Fruit fly (Drosophila melanogaster) whole organism, embryonic: ENCODE measurements around the gene CG14342.

Source experiments
- Awh ChIP-seq: fragments of 200-800 bp; sonication (Bioruptor generic); IDR thresholded peaks from 2 replicates; pipeline ENCODE4, ENCODE4 v1.3.6; 2022; ENCODE audit warnings: missing biosample characterization, missing genetic modification characterization
- CG10147 ChIP-seq: fragments of 200-800 bp; sonication (Bioruptor generic); optimal IDR thresholded peaks from 2 replicates; lab custom pipeline; 2019; ENCODE audit warnings: missing biosample characterization, mild to moderate bottlenecking, missing genetic modification characterization, moderate library complexity
- CG11456 ChIP-seq: fragments of 200-800 bp; sonication (Bioruptor generic); IDR thresholded peaks from 3 replicates; pipeline ENCODE4 v1.3.6; 2022; ENCODE audit warnings: missing biosample characterization, missing genetic modification characterization
- CG13624 ChIP-seq: fragments of 200-800 bp; sonication (Bioruptor generic); optimal IDR thresholded peaks from 2 replicates; lab custom pipeline; 2016; ENCODE audit warnings: missing biosample characterization, missing genetic modification characterization
- CG17328 ChIP-seq: fragments of 200-800 bp; sonication (Bioruptor generic); IDR thresholded peaks from 2 replicates; pipeline ENCODE4 v1.3.6; 2022; ENCODE audit warnings: missing biosample characterization, missing genetic modification characterization
- CG17359 ChIP-seq: fragments of 200-800 bp; sonication (Bioruptor generic); optimal IDR thresholded peaks from 3 replicates; lab custom pipeline; 2018; ENCODE audit warnings: missing biosample characterization, mild to moderate bottlenecking, missing genetic modification characterization, moderate library complexity
- CG18262 ChIP-seq: fragments of 200-800 bp; optimal IDR thresholded peaks from 3 replicates; lab custom pipeline; 2019; ENCODE audit warnings: missing biosample characterization, mild to moderate bottlenecking, missing genetic modification characterization, moderate library complexity
- CG1832 ChIP-seq: fragments of 200-800 bp; sonication (Bioruptor generic); optimal IDR thresholded peaks from 2 replicates; lab custom pipeline; 2017; ENCODE audit warnings: missing biosample characterization, mild to moderate bottlenecking, missing genetic modification characterization, inconsistent platforms
- CG31224 ChIP-seq: fragments of 200-800 bp; sonication (Bioruptor generic); IDR thresholded peaks from 2 replicates; pipeline ENCODE4 v1.3.6; 2022; ENCODE audit warnings: missing biosample characterization, missing genetic modification characterization
- CG3995 ChIP-seq: fragments of 200-800 bp; sonication (Bioruptor generic); optimal IDR thresholded peaks from 3 replicates; lab custom pipeline; 2016; ENCODE audit warnings: missing biosample characterization, missing genetic modification characterization
- CG43689 ChIP-seq: fragments of 200-800 bp; sonication (Bioruptor generic); IDR thresholded peaks from 2 replicates; pipeline ENCODE4 v1.3.6; 2022; ENCODE audit warnings: missing biosample characterization, missing genetic modification characterization
- CG4404 ChIP-seq: fragments of 200-800 bp; sonication (Bioruptor generic); IDR thresholded peaks from 2 replicates; pipeline ENCODE4 v1.3.6; 2022; ENCODE audit warnings: missing biosample characterization, missing genetic modification characterization
- CG6175 ChIP-seq: fragments of 200-800 bp; sonication (Bioruptor generic); IDR thresholded peaks from 3 replicates; pipeline ENCODE4 v1.3.6; 2022; ENCODE audit warnings: missing biosample characterization, missing genetic modification characterization
- CG6683 ChIP-seq: fragments of 200-800 bp; sonication (Bioruptor generic); optimal IDR thresholded peaks from 2 replicates; lab custom pipeline; 2017; ENCODE audit warnings: missing biosample characterization, mild to moderate bottlenecking, missing genetic modification characterization, missing genetic modification reagents
- CG6689 ChIP-seq: fragments of 200-800 bp; sonication (Bioruptor generic); IDR thresholded peaks from 2 replicates; pipeline ENCODE4 v1.3.6; 2022; ENCODE audit warnings: missing biosample characterization, missing genetic modification characterization
- CG7357 ChIP-seq: fragments of 200-800 bp; sonication (Bioruptor generic); IDR thresholded peaks from 3 replicates; pipeline ENCODE4 v1.3.6; 2022; ENCODE audit warnings: missing biosample characterization, missing genetic modification characterization
- CG7839 ChIP-seq: fragments of 200-800 bp; sonication (Bioruptor generic); optimal IDR thresholded peaks from 3 replicates; lab custom pipeline; 2018; ENCODE audit warnings: missing biosample characterization, mild to moderate bottlenecking, missing genetic modification characterization, moderate library complexity
- CG7987 ChIP-seq: fragments of 200-800 bp; sonication (Bioruptor generic); optimal IDR thresholded peaks from 2 replicates; lab custom pipeline; 2018; ENCODE audit warnings: missing biosample characterization, mild to moderate bottlenecking, missing genetic modification characterization, moderate library complexity
- CG9727 ChIP-seq: fragments of 200-800 bp; sonication (Bioruptor generic); optimal IDR thresholded peaks from 3 replicates; lab custom pipeline; 2017; ENCODE audit warnings: missing biosample characterization, mild to moderate bottlenecking, missing genetic modification characterization
- CG9876 ChIP-seq: fragments of 200-800 bp; sonication (Bioruptor generic); optimal IDR thresholded peaks from 2 replicates; lab custom pipeline; 2016; ENCODE audit warnings: missing biosample characterization, missing genetic modification characterization
- CHES-1-like ChIP-seq: fragments of 200-800 bp; sonication (Bioruptor generic); optimal IDR thresholded peaks from 2 replicates; lab custom pipeline; 2016; ENCODE audit warnings: missing biosample characterization, missing genetic modification characterization
- CTCF ChIP-seq: fragments of 200-800 bp; sonication (Bioruptor generic); optimal IDR thresholded peaks from 2 replicates; lab custom pipeline; 2017; ENCODE audit warnings: missing biosample characterization, mild to moderate bottlenecking, missing genetic modification characterization, moderate library complexity
- Dip3 ChIP-seq: fragments of 200-800 bp; sonication (Bioruptor generic); optimal IDR thresholded peaks from 3 replicates; lab custom pipeline; 2016; ENCODE audit warnings: missing biosample characterization, missing genetic modification characterization
- Dref ChIP-seq: fragments of 200-800 bp; sonication (Bioruptor generic); IDR thresholded peaks from 2 replicates; pipeline ENCODE4 v1.3.6; 2022; ENCODE audit warnings: missing biosample characterization, missing genetic modification characterization
- Fer1 ChIP-seq: fragments of 200-800 bp; sonication (Bioruptor generic); optimal IDR thresholded peaks from 2 replicates; lab custom pipeline; 2017; ENCODE audit warnings: missing biosample characterization, mild to moderate bottlenecking, missing genetic modification characterization
- HLHmδ ChIP-seq: fragments of 200-800 bp; sonication (Bioruptor generic); optimal IDR thresholded peaks from 2 replicates; lab custom pipeline; 2018; ENCODE audit warnings: missing biosample characterization, mild to moderate bottlenecking, missing genetic modification characterization, moderate library complexity
- Hr39 ChIP-seq: fragments of >200 bp; optimal IDR thresholded peaks from 2 replicates; lab custom pipeline; 2017
- Hr51 ChIP-seq, 2 experiments: fragments of 200-800 bp; sonication (Bioruptor generic); optimal IDR thresholded peaks; 2 replicates in 1 of 2; 3 replicates in 1 of 2; lab custom pipeline; 2016 to 2018; ENCODE audit warnings: missing biosample characterization in 2 of 2, missing genetic modification characterization in 2 of 2, mild to moderate bottlenecking in 1 of 2, moderate library complexity in 1 of 2
- Pdp1 ChIP-seq, 2 experiments: fragments of 200-800 bp; sonication (Bioruptor generic); optimal IDR thresholded peaks; 3 replicates each; lab custom pipeline; 2016; ENCODE audit warnings: missing biosample characterization in 2 of 2, missing genetic modification characterization in 2 of 2, mild to moderate bottlenecking in 1 of 2, moderate library complexity in 1 of 2
- Spps ChIP-seq: fragments of 200-800 bp; sonication (Bioruptor generic); optimal IDR thresholded peaks from 2 replicates; lab custom pipeline; 2018; ENCODE audit warnings: missing biosample characterization, mild to moderate bottlenecking, missing genetic modification characterization
- Stat92E ChIP-seq, 3 experiments: fragments of >200 bp in 2 of 3; fragments of 200-800 bp in 1 of 3; sonication (Bioruptor generic) in 1 of 3; optimal IDR thresholded peaks; 2 replicates each; lab custom pipeline; 2017 to 2019; ENCODE audit warnings: missing biosample characterization in 3 of 3, missing genetic modification characterization in 3 of 3, mild to moderate bottlenecking in 1 of 3, moderate library complexity in 1 of 3
- Trl ChIP-seq, 3 experiments: fragments of >200 bp in 2 of 3; fragments of 200-800 bp in 1 of 3; sonication (Bioruptor generic) in 1 of 3; optimal IDR thresholded peaks; 2 replicates in 1 of 3; 3 replicates in 2 of 3; lab custom pipeline; 2016 to 2017; ENCODE audit warnings: missing biosample characterization in 1 of 3, missing genetic modification characterization in 1 of 3
- abd-A ChIP-seq: fragments of 200-800 bp; sonication (Bioruptor generic); optimal IDR thresholded peaks from 3 replicates; lab custom pipeline; 2019; ENCODE audit warnings: missing biosample characterization, mild to moderate bottlenecking, missing genetic modification characterization, moderate library complexity
- corto ChIP-seq: fragments of 200-800 bp; sonication (Bioruptor generic); optimal IDR thresholded peaks from 2 replicates; lab custom pipeline; 2016; ENCODE audit warnings: missing biosample characterization, mild to moderate bottlenecking, missing genetic modification characterization, moderate library complexity
- danr ChIP-seq: fragments of 200-800 bp; sonication (Bioruptor generic); IDR thresholded peaks from 2 replicates; pipeline ENCODE4 v1.3.6; 2022; ENCODE audit warnings: missing biosample characterization, missing genetic modification characterization
- dm ChIP-seq: fragments of 200-800 bp; sonication (Bioruptor generic); optimal IDR thresholded peaks from 3 replicates; lab custom pipeline; 2016; ENCODE audit warnings: missing biosample characterization, missing genetic modification characterization
- dmrt11E ChIP-seq: fragments of 200-800 bp; sonication (Bioruptor generic); optimal IDR thresholded peaks from 3 replicates; lab custom pipeline; 2018; ENCODE audit warnings: missing biosample characterization, mild to moderate bottlenecking, missing genetic modification characterization, moderate library complexity
- grau ChIP-seq: fragments of 200-800 bp; optimal IDR thresholded peaks from 3 replicates; lab custom pipeline; 2019; ENCODE audit warnings: missing biosample characterization, mild to moderate bottlenecking, missing genetic modification characterization, moderate library complexity
- jigr1 ChIP-seq: fragments of 200-800 bp; sonication (Bioruptor generic); IDR thresholded peaks from 3 replicates; pipeline ENCODE4 v1.3.6; 2022; ENCODE audit warnings: missing biosample characterization, missing genetic modification characterization
- lilli ChIP-seq: fragments of 200-800 bp; sonication (Bioruptor generic); optimal IDR thresholded peaks from 3 replicates; lab custom pipeline; 2016; ENCODE audit warnings: missing biosample characterization, missing genetic modification characterization
- luna ChIP-seq: fragments of 200-800 bp; sonication (Bioruptor generic); optimal IDR thresholded peaks from 2 replicates; lab custom pipeline; 2016; ENCODE audit warnings: missing biosample characterization, missing genetic modification characterization
- maf-S ChIP-seq: fragments of 200-800 bp; sonication (Bioruptor generic); optimal IDR thresholded peaks from 2 replicates; lab custom pipeline; 2016; ENCODE audit warnings: missing biosample characterization, missing genetic modification characterization
- odd ChIP-seq: fragments of 200-800 bp; sonication (Bioruptor generic); optimal IDR thresholded peaks from 2 replicates; lab custom pipeline; 2017; ENCODE audit warnings: missing biosample characterization, mild to moderate bottlenecking, missing genetic modification characterization
- org-1 ChIP-seq: fragments of 200-800 bp; sonication (Bioruptor generic); optimal IDR thresholded peaks from 2 replicates; lab custom pipeline; 2017; ENCODE audit warnings: missing biosample characterization, missing genetic modification characterization
- psq ChIP-seq: fragments of 200-800 bp; sonication (Bioruptor generic); optimal IDR thresholded peaks from 2 replicates; lab custom pipeline; 2017; ENCODE audit warnings: missing biosample characterization, missing genetic modification characterization
- pum ChIP-seq: fragments of 200-800 bp; sonication (Bioruptor generic); optimal IDR thresholded peaks from 2 replicates; lab custom pipeline; 2016; ENCODE audit warnings: missing biosample characterization, missing genetic modification characterization
- sna ChIP-seq: fragments of 200-800 bp; sonication (Bioruptor generic); IDR thresholded peaks from 2 replicates; pipeline ENCODE4 v1.3.6; 2022; ENCODE audit warnings: missing biosample characterization, missing genetic modification characterization; ENCODE audit not compliant: partially characterized antibody
- so ChIP-seq: fragments of 200-800 bp; sonication (Bioruptor generic); IDR thresholded peaks from 3 replicates; pipeline ENCODE4 v1.3.6; 2022; ENCODE audit warnings: missing biosample characterization, missing genetic modification characterization
- stwl ChIP-seq: fragments of 200-800 bp; sonication (Bioruptor generic); optimal IDR thresholded peaks from 3 replicates; lab custom pipeline; 2018; ENCODE audit warnings: missing biosample characterization, mild to moderate bottlenecking, missing genetic modification characterization, moderate library complexity
- vnd ChIP-seq: fragments of 200-800 bp; sonication (Bioruptor generic); IDR thresholded peaks from 3 replicates; pipeline ENCODE4 v1.3.6; 2022; ENCODE audit warnings: missing biosample characterization, missing genetic modification characterization; ENCODE audit not compliant: partially characterized antibody
- vvl ChIP-seq: fragments of 200-800 bp; sonication (Bioruptor generic); IDR thresholded peaks from 2 replicates; pipeline ENCODE4 v1.3.6; 2022; ENCODE audit warnings: missing biosample characterization, missing genetic modification characterization
- zen2 ChIP-seq: fragments of 200-800 bp; sonication (Bioruptor generic); IDR thresholded peaks from 3 replicates; pipeline ENCODE4 v1.3.6; 2022; ENCODE audit warnings: missing biosample characterization, missing genetic modification characterization; ENCODE audit not compliant: partially characterized antibody

The CG14342 gene

DNA sequence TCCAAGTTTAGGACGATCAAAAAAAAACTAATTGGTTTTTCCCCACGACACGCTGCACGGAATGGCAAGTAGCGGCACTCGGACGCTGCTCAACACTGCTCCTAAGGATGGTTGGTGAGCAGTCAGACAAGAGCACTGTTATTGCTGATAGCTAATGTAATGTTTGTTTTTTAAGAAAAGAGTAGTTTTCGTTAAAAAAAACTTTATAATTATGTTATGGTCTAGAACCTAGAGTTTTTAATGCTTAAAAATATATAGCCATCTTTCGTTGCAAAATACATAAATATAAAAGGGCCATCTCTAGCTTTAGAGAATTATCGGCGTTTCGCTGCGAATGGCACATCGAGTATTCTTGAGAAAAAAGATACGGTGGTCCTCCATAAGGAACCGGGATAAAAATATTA is 31.3 kb upstream of the CG14342 start, which contains the start of the genes Charon and CG4887 (continued):
- TF ChIP-seq CG1832 (no peak), CG18262 (no peak), Hr51 (GFP tag; optimal IDR thresholded peaks at IDR 0.05; lab: Kevin White, UChicago) (peak in 1 of 2 experiments; percentile 83), CG7839 (tag; lab: Kevin White, UChicago) (no peak), psq (peak; percentile 23), zen2 (GFP tag; lab: Robert Waterston, UW) (no peak), CG7357 (GFP tag; lab: Robert Waterston, UW) (peak; percentile 57; the same call in 2 of the 3 replicates), CTCF (no peak), grau (tag; lab: Kevin White, UChicago) (no peak), jigr1 (GFP tag; lab: Robert Waterston, UW) (no peak), abd-A (no peak), CG11456 (peak; percentile 82), so (peak; percentile 11; the same call in 1 of the 3 replicates), dm (GFP tag; lab: Kevin White, UChicago) (peak; percentile 87), sna (peak; percentile 69), lilli (peak; percentile 93), CG7987 (GFP tag; lab: Kevin White, UChicago) (peak; percentile 35), Pdp1 (GFP tag; optimal IDR thresholded peaks at IDR 0.05; lab: Kevin White, UChicago) (peak in 1 of 2 experiments; percentile 87), Hr39 (lab: Kevin White, UChicago) (no peak), CHES-1-like (peak; percentile 91), danr (GFP tag; lab: Robert Waterston, UW) (peak; percentile 62; the same call in 1 of the 2 replicates), org-1 (GFP tag; lab: Kevin White, UChicago) (peak; percentile 51), CG6683 (GFP tag; lab: Kevin White, UChicago) (peak; percentile 66), CG4404 (GFP tag; lab: Robert Waterston, UW) (peak; percentile 82), Stat92E (GFP tag; optimal IDR thresholded peaks at IDR 0.05; lab: Kevin White, UChicago) (peak in 1 of 3 experiments; percentile 15), vnd (GFP tag; lab: Robert Waterston, UW) (peak; percentile 68), CG9727 (peak; percentile 76), CG13624 (peak; percentile 82), CG43689 (GFP tag; lab: Robert Waterston, UW) (no peak)

DNA sequence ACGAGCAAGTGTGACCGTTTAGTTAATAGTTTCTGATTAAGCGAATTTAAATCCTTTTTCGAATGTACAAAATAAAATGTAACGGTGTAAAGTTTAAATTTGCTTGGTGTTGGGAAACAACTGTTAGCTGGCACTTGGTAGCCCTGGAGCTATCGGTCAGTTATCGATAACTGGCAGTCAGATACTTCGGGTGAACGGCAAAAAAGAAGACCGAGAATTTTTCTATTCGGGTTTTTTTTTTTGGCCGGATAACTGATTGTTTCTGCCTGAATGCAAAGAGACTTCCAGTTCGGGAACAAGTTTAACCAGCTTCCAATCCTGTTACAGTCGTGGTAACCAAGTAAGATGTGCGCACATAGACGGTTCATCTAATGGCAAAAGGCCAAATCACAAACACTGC is 26.5 kb upstream of the CG14342 start, which contains the start of gene CG4896:
Gene CG4896 (plus strand): TSS at position 169 of the 400 bp plus-strand sequence.
- TF ChIP-seq maf-S: no peak
- no peak for TF ChIP-seq dmrt11E (tag; lab: Kevin White, UChicago)
- TF ChIP-seq luna (GFP tag; lab: Kevin White, UChicago): peak; percentile 6
- no peak for TF ChIP-seq Awh
- no peak for TF ChIP-seq CG31224 (GFP tag; lab: Robert Waterston, UW)
- TF ChIP-seq CG6689: no peak
- TF ChIP-seq odd (GFP tag; lab: Kevin White, UChicago): no peak
- TF ChIP-seq CG17328 (GFP tag; lab: Robert Waterston, UW): no peak
- peak; percentile 63 for TF ChIP-seq vvl
- TF ChIP-seq CG9876: no peak
- TF ChIP-seq CG10147 (GFP tag; lab: Kevin White, UChicago): no peak
- TF ChIP-seq pum (GFP tag; lab: Kevin White, UChicago): no peak
- TF ChIP-seq Trl (optimal IDR thresholded peaks at IDR 0.05; lab: Kevin White, UChicago): no peak
- TF ChIP-seq Trl (GFP tag; optimal IDR thresholded peaks at IDR 0.05; lab: Kevin White, UChicago): peak; percentile 17
- peak; percentile 94 for TF ChIP-seq Dref
- TF ChIP-seq HLHmδ (GFP tag; lab: Kevin White, UChicago): no peak
- TF ChIP-seq CG6175 (GFP tag; lab: Robert Waterston, UW): no peak
- peak; percentile 82 for TF ChIP-seq stwl
- no peak for TF ChIP-seq Spps (tag; lab: Kevin White, UChicago)
- no peak for TF ChIP-seq Fer1 (GFP tag; lab: Kevin White, UChicago)
- no peak for TF ChIP-seq CG3995 (GFP tag; lab: Kevin White, UChicago)
- TF ChIP-seq Dip3 (GFP tag; lab: Kevin White, UChicago): no peak
- no peak for TF ChIP-seq corto (GFP tag; lab: Kevin White, UChicago)
- TF ChIP-seq CG17359 (tag; lab: Kevin White, UChicago): no peak
